Fruit fly (Drosophila melanogaster) whole organism, embryonic: ENCODE measurements around the gene waw.

Experiments used
- Adf1 ChIP-seq: fragments of 200-800 bp; sonication (Bioruptor generic); IDR thresholded peaks from 2 replicates; pipeline ENCODE4 v1.3.6; 2022; ENCODE audit warnings: missing biosample characterization, missing genetic modification characterization
- Bdp1 ChIP-seq: fragments of 200-800 bp; sonication (Bioruptor generic); optimal IDR thresholded peaks from 3 replicates; lab custom pipeline; 2016; ENCODE audit warnings: missing biosample characterization, missing genetic modification characterization
- CG11504 ChIP-seq: fragments of 200-800 bp; sonication (Bioruptor generic); optimal IDR thresholded peaks from 3 replicates; lab custom pipeline; 2019; ENCODE audit warnings: missing biosample characterization, mild to moderate bottlenecking, missing genetic modification characterization, moderate library complexity
- CG12659 ChIP-seq: fragments of 200-800 bp; sonication (Bioruptor generic); optimal IDR thresholded peaks from 3 replicates; lab custom pipeline; 2017; ENCODE audit warnings: mild to moderate bottlenecking, missing biosample characterization, missing genetic modification reagents, missing genetic modification characterization
- CG1603 ChIP-seq: fragments of 200-800 bp; sonication (Bioruptor generic); optimal IDR thresholded peaks from 2 replicates; lab custom pipeline; 2019; ENCODE audit warnings: missing biosample characterization, mild to moderate bottlenecking, missing genetic modification characterization, moderate library complexity
- CG16779 ChIP-seq: fragments of 200-800 bp; sonication (Bioruptor generic); IDR thresholded peaks from 2 replicates; pipeline ENCODE4 v1.3.6; 2022; ENCODE audit warnings: missing biosample characterization, missing genetic modification characterization
- CG16815 ChIP-seq: fragments of 200-800 bp; sonication (Bioruptor generic); optimal IDR thresholded peaks from 3 replicates; lab custom pipeline; 2017; ENCODE audit warnings: missing biosample characterization, mild to moderate bottlenecking, missing genetic modification characterization
- CG16863 ChIP-seq: fragments of 200-800 bp; sonication (Bioruptor generic); optimal IDR thresholded peaks from 3 replicates; lab custom pipeline; 2016; ENCODE audit warnings: missing biosample characterization, missing genetic modification characterization
- CG17359 ChIP-seq: fragments of 200-800 bp; sonication (Bioruptor generic); optimal IDR thresholded peaks from 3 replicates; lab custom pipeline; 2018; ENCODE audit warnings: missing biosample characterization, mild to moderate bottlenecking, missing genetic modification characterization, moderate library complexity
- CG3065 ChIP-seq: fragments of 200-800 bp; sonication (Bioruptor generic); optimal IDR thresholded peaks from 2 replicates; lab custom pipeline; 2016; ENCODE audit warnings: missing biosample characterization, missing genetic modification characterization
- CG32532 ChIP-seq: fragments of 200-800 bp; sonication (Bioruptor generic); IDR thresholded peaks from 2 replicates; pipeline ENCODE4 v1.3.6; 2022; ENCODE audit warnings: missing biosample characterization, missing genetic modification characterization
- CG7357 ChIP-seq: fragments of 200-800 bp; sonication (Bioruptor generic); IDR thresholded peaks from 3 replicates; pipeline ENCODE4 v1.3.6; 2022; ENCODE audit warnings: missing biosample characterization, missing genetic modification characterization
- CG8281 ChIP-seq: fragments of 200-800 bp; sonication (Bioruptor generic); optimal IDR thresholded peaks from 2 replicates; lab custom pipeline; 2018; ENCODE audit warnings: missing biosample characterization, mild to moderate bottlenecking, missing genetic modification characterization, moderate library complexity
- CG8388 ChIP-seq: fragments of 200-800 bp; sonication (Bioruptor generic); optimal IDR thresholded peaks from 2 replicates; lab custom pipeline; 2019; ENCODE audit warnings: missing biosample characterization, mild to moderate bottlenecking, missing genetic modification characterization, moderate library complexity
- CG8924 ChIP-seq: fragments of 200-800 bp; optimal IDR thresholded peaks from 3 replicates; lab custom pipeline; 2019; ENCODE audit warnings: missing biosample characterization, mild to moderate bottlenecking, missing genetic modification characterization, moderate library complexity
- CoRest ChIP-seq: fragments of 200-800 bp; sonication (Bioruptor generic); optimal IDR thresholded peaks from 3 replicates; lab custom pipeline; 2018; ENCODE audit warnings: missing biosample characterization, mild to moderate bottlenecking, missing genetic modification characterization, moderate library complexity
- D ChIP-seq, 2 experiments: fragments of 200-800 bp in 1 of 2; fragments of >200 bp in 1 of 2; sonication (Bioruptor generic) in 1 of 2; optimal IDR thresholded peaks; 2 replicates in 1 of 2; 3 replicates in 1 of 2; lab custom pipeline; 2017; ENCODE audit warnings: mild to moderate bottlenecking in 1 of 2, missing biosample characterization in 1 of 2, missing genetic modification characterization in 1 of 2, missing genetic modification reagents in 1 of 2
- Deaf1 ChIP-seq: fragments of 200-800 bp; optimal IDR thresholded peaks from 3 replicates; lab custom pipeline; 2019; ENCODE audit warnings: missing biosample characterization, mild to moderate bottlenecking, missing genetic modification characterization, moderate library complexity
- Dip2 ChIP-seq: fragments of 200-800 bp; sonication (Bioruptor generic); IDR thresholded peaks from 2 replicates; pipeline ENCODE4 v1.3.6; 2022; ENCODE audit warnings: missing biosample characterization, missing genetic modification characterization
- Dip3 ChIP-seq: fragments of 200-800 bp; sonication (Bioruptor generic); optimal IDR thresholded peaks from 3 replicates; lab custom pipeline; 2016; ENCODE audit warnings: missing biosample characterization, missing genetic modification characterization
- H15 ChIP-seq: fragments of 200-800 bp; sonication (Bioruptor generic); IDR thresholded peaks from 3 replicates; pipeline ENCODE4 v1.3.6; 2022; ENCODE audit warnings: missing biosample characterization, missing genetic modification characterization
- HLH4C ChIP-seq: fragments of 200-800 bp; sonication (Bioruptor generic); IDR thresholded peaks from 3 replicates; pipeline ENCODE4 v1.3.6; 2022; ENCODE audit warnings: missing biosample characterization, missing genetic modification characterization; ENCODE audit not compliant: partially characterized antibody
- Hand ChIP-seq: fragments of 200-800 bp; sonication (Bioruptor generic); optimal IDR thresholded peaks from 2 replicates; lab custom pipeline; 2017; ENCODE audit warnings: mild to moderate bottlenecking, missing biosample characterization, missing genetic modification reagents, missing genetic modification characterization
- Kr ChIP-seq: fragments of 200-800 bp; sonication (Bioruptor generic); optimal IDR thresholded peaks from 2 replicates; lab custom pipeline; 2017; ENCODE audit warnings: missing biosample characterization, mild to moderate bottlenecking, missing genetic modification characterization
- Lim3 ChIP-seq: fragments of 200-800 bp; sonication (Bioruptor generic); IDR thresholded peaks from 2 replicates; pipeline ENCODE4 v1.3.6; 2022; ENCODE audit warnings: missing biosample characterization, missing genetic modification characterization
- Lpt ChIP-seq: fragments of >200 bp; optimal IDR thresholded peaks from 2 replicates; lab custom pipeline; 2018; ENCODE audit warnings: missing biosample characterization, missing genetic modification characterization
- MBD-R2 ChIP-seq: fragments of 200-800 bp; sonication (Bioruptor generic); IDR thresholded peaks from 2 replicates; pipeline ENCODE4 v1.3.6; 2022; ENCODE audit warnings: missing biosample characterization, missing genetic modification characterization
- TFAM ChIP-seq: fragments of 200-800 bp; sonication (Bioruptor generic); optimal IDR thresholded peaks from 2 replicates; lab custom pipeline; 2017; ENCODE audit warnings: missing biosample characterization, missing genetic modification characterization, inconsistent platforms
- br ChIP-seq: fragments of >200 bp; optimal IDR thresholded peaks from 2 replicates; lab custom pipeline; 2017
- cad ChIP-seq: fragments of >200 bp; optimal IDR thresholded peaks from 2 replicates; lab custom pipeline; 2017; ENCODE audit warnings: missing biosample characterization, missing genetic modification characterization
- caup ChIP-seq: fragments of 200-800 bp; sonication (Bioruptor generic); optimal IDR thresholded peaks from 3 replicates; lab custom pipeline; 2017; ENCODE audit warnings: missing biosample characterization, mild to moderate bottlenecking, missing genetic modification characterization, moderate library complexity; ENCODE audit not compliant: severe bottlenecking
- corto ChIP-seq: fragments of 200-800 bp; sonication (Bioruptor generic); optimal IDR thresholded peaks from 2 replicates; lab custom pipeline; 2016; ENCODE audit warnings: missing biosample characterization, mild to moderate bottlenecking, missing genetic modification characterization, moderate library complexity
- crol ChIP-seq: fragments of 200-800 bp; sonication (Bioruptor generic); IDR thresholded peaks from 2 replicates; pipeline ENCODE4 v1.3.6; 2022; ENCODE audit warnings: missing biosample characterization, missing genetic modification characterization
- gem ChIP-seq: fragments of 200-800 bp; sonication (Bioruptor generic); optimal IDR thresholded peaks from 2 replicates; lab custom pipeline; 2019; ENCODE audit warnings: missing biosample characterization, mild to moderate bottlenecking, missing genetic modification characterization, moderate library complexity
- gsb ChIP-seq: fragments of 200-800 bp; sonication (Bioruptor generic); IDR thresholded peaks from 2 replicates; pipeline ENCODE4 v1.3.6; 2022; ENCODE audit warnings: missing biosample characterization, missing genetic modification characterization
- kay ChIP-seq: fragments of 200-800 bp; sonication (Bioruptor generic); optimal IDR thresholded peaks from 2 replicates; lab custom pipeline; 2016; ENCODE audit warnings: missing biosample characterization, missing genetic modification characterization
- pan ChIP-seq, 4 experiments: fragments of >200 bp in 3 of 4; fragments of 200-800 bp in 1 of 4; sonication (Bioruptor generic) in 1 of 4; optimal IDR thresholded peaks in 3 of 4; IDR thresholded peaks in 1 of 4; 2 replicates each; pipeline versions ENCODE4 v1.3.6 to Lab custom; 2017 to 2022; ENCODE audit warnings: missing biosample characterization in 2 of 4, missing genetic modification characterization in 2 of 4, mixed read lengths in 1 of 4
- pb ChIP-seq: fragments of 200-800 bp; sonication (Bioruptor generic); optimal IDR thresholded peaks from 3 replicates; lab custom pipeline; 2016; ENCODE audit warnings: missing biosample characterization, missing genetic modification characterization
- phol ChIP-seq: fragments of 200-800 bp; sonication (Bioruptor generic); optimal IDR thresholded peaks from 3 replicates; lab custom pipeline; 2018; ENCODE audit warnings: missing biosample characterization, mild to moderate bottlenecking, missing genetic modification characterization, moderate library complexity
- pzg ChIP-seq: fragments of 200-800 bp; sonication (Bioruptor generic); optimal IDR thresholded peaks from 3 replicates; lab custom pipeline; 2018; ENCODE audit warnings: missing biosample characterization, mild to moderate bottlenecking, missing genetic modification characterization, moderate library complexity
- run ChIP-seq: fragments of 200-800 bp; sonication (Bioruptor generic); optimal IDR thresholded peaks from 3 replicates; lab custom pipeline; 2018; ENCODE audit warnings: missing biosample characterization, mild to moderate bottlenecking, missing genetic modification characterization
- sens ChIP-seq: fragments of 200-800 bp; sonication (Bioruptor generic); peaks from one replicate; lab custom pipeline; 2016; ENCODE audit warnings: missing biosample characterization, missing genetic modification characterization
- sisA ChIP-seq: fragments of 200-800 bp; sonication (Bioruptor generic); IDR thresholded peaks from 2 replicates; pipeline ENCODE4 v1.3.6; 2022; ENCODE audit warnings: missing biosample characterization, missing genetic modification characterization
- slou ChIP-seq: fragments of 200-800 bp; sonication (Bioruptor generic); optimal IDR thresholded peaks from 3 replicates; lab custom pipeline; 2016; ENCODE audit warnings: missing biosample characterization, missing genetic modification characterization
- sqz ChIP-seq: fragments of 200-800 bp; sonication (Bioruptor generic); optimal IDR thresholded peaks from 3 replicates; lab custom pipeline; 2018; ENCODE audit warnings: missing biosample characterization, mild to moderate bottlenecking, missing genetic modification characterization
- unc-4 ChIP-seq: fragments of 200-800 bp; sonication (Bioruptor generic); IDR thresholded peaks from 2 replicates; pipeline ENCODE4 v1.3.6; 2022; ENCODE audit warnings: missing biosample characterization, missing genetic modification characterization; ENCODE audit not compliant: partially characterized antibody
- vfl ChIP-seq: fragments of 200-800 bp; sonication (Bioruptor generic); optimal IDR thresholded peaks from 2 replicates; lab custom pipeline; 2016; ENCODE audit warnings: missing biosample characterization, missing genetic modification characterization
- vnd ChIP-seq: fragments of 200-800 bp; sonication (Bioruptor generic); IDR thresholded peaks from 3 replicates; pipeline ENCODE4 v1.3.6; 2022; ENCODE audit warnings: missing biosample characterization, missing genetic modification characterization; ENCODE audit not compliant: partially characterized antibody
- wek ChIP-seq: fragments of 200-800 bp; sonication (Bioruptor generic); optimal IDR thresholded peaks from 3 replicates; lab custom pipeline; 2018; ENCODE audit warnings: missing biosample characterization, mild to moderate bottlenecking, missing genetic modification characterization, moderate library complexity
- zf30C ChIP-seq: fragments of 200-800 bp; sonication (Bioruptor generic); optimal IDR thresholded peaks from 3 replicates; lab custom pipeline; 2018; ENCODE audit warnings: missing biosample characterization, mild to moderate bottlenecking, missing genetic modification characterization
- zfh2 ChIP-seq: fragments of 200-800 bp; sonication (Bioruptor generic); optimal IDR thresholded peaks from 2 replicates; lab custom pipeline; 2016; ENCODE audit warnings: missing biosample characterization, missing genetic modification characterization

The waw gene

DNA sequence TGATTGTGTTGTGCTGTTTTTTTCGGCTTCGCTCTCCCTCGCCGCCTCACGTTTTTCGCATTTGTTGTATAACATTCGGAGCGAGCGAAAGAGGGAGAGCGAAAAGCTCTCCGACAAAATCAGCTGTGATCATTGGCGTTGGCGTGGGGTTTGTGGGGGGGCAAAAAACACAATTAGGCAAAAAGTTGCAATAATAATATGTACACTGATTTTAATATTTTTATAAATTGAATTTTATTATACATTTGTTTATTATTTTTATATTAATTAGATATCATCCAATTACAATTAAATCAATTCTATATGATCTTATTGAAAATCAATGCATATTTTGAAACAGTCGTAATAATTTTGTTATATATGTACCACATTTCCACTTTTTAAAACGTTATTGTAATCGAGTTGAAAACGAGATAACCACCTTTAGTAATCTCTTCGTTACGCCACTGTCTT, 12.8 kb downstream of the waw start (continued):
- TF ChIP-seq CG32532 (GFP tag; lab: Robert Waterston, UW) (peak; percentile 59), vnd (GFP tag; lab: Robert Waterston, UW) (no peak), vfl (GFP tag; lab: Kevin White, UChicago) (no peak), Bdp1 (GFP tag; lab: Kevin White, UChicago) (no peak), pan (optimal IDR thresholded peaks at IDR 0.05; lab: Kevin White, UChicago) (no peak), pan (GFP tag; optimal IDR thresholded peaks at IDR 0.05 in 1 of 2, IDR thresholded peaks at IDR 0.05 in 1 of 2) (no peak), Lpt (no peak), Lim3 (no peak), Dip2 (GFP tag; lab: Robert Waterston, UW) (no peak), CG16779 (GFP tag; lab: Robert Waterston, UW) (no peak), crol (peak; percentile 27; the same call in 1 of the 2 replicates), CoRest (tag; lab: Kevin White, UChicago) (peak; percentile 39), CG16815 (no peak), pzg (GFP tag; lab: Kevin White, UChicago) (no peak), Adf1 (GFP tag; lab: Robert Waterston, UW) (no peak), CG17359 (tag; lab: Kevin White, UChicago) (peak; percentile 41), CG1603 (tag; lab: Kevin White, UChicago) (no peak), Hand (GFP tag; lab: Kevin White, UChicago) (peak; percentile 52), gem (peak; percentile 75), pb (GFP tag; lab: Kevin White, UChicago) (no peak), unc-4 (GFP tag; lab: Robert Waterston, UW) (no peak), H15 (no peak), D (optimal IDR thresholded peaks at IDR 0.05; lab: Kevin White, UChicago) (no peak), D (GFP tag; optimal IDR thresholded peaks at IDR 0.05; lab: Kevin White, UChicago) (no peak), CG8388 (GFP tag; lab: Kevin White, UChicago) (peak; percentile 3), CG3065 (GFP tag; lab: Kevin White, UChicago) (no peak), CG7357 (GFP tag; lab: Robert Waterston, UW) (no peak), sisA (GFP tag; lab: Robert Waterston, UW) (no peak), CG8281 (tag; lab: Kevin White, UChicago) (no peak), TFAM (GFP tag; lab: Kevin White, UChicago) (no peak), CG16863 (GFP tag; lab: Kevin White, UChicago) (no peak), zf30C (GFP tag; lab: Kevin White, UChicago) (no peak), CG8924 (tag; lab: Kevin White, UChicago) (peak; percentile 59), MBD-R2 (GFP tag; lab: Robert Waterston, UW) (no peak; the same call in 1 of the 2 replicates), br (no peak), cad (GFP tag; lab: Kevin White, UChicago) (no peak), CG12659 (GFP tag; lab: Kevin White, UChicago) (peak; percentile 51), corto (no peak), kay (GFP tag; lab: Kevin White, UChicago) (no peak), sqz (GFP tag; lab: Kevin White, UChicago) (no peak), Kr (GFP tag; lab: Kevin White, UChicago) (no peak), phol (peak; percentile 46), Deaf1 (tag; lab: Kevin White, UChicago) (peak; percentile 56), slou (GFP tag; lab: Kevin White, UChicago) (no peak), sens (GFP tag; lab: Kevin White, UChicago) (no peak), CG11504 (tag; lab: Kevin White, UChicago) (peak; percentile 69), caup (peak; percentile 48), wek (GFP tag; lab: Kevin White, UChicago) (no peak), zfh2 (GFP tag; lab: Kevin White, UChicago) (no peak), HLH4C (GFP tag; lab: Robert Waterston, UW) (no peak), run (tag; lab: Kevin White, UChicago) (no peak), gsb (no peak), Dip3 (no peak)
